Fruit fly (Drosophila melanogaster) S2 (cell line): ENCODE measurements around the gene NFAT.

Experiments used
- CG8478 ChIP-seq: fragments of >200 bp; optimal IDR thresholded peaks from 2 replicates; lab custom pipeline; 2018
- CTCF ChIP-seq, 2 experiments: fragments of >200 bp; optimal IDR thresholded peaks; 2 replicates each; lab custom pipeline; 2018

dm6 chrX:13579322-13579721 lies 45.2 kb upstream of the NFAT start:
- TF ChIP-seq CG8478 (lab: Kevin White, UChicago) = no peak
- TF ChIP-seq CTCF (optimal IDR thresholded peaks at IDR 0.05; lab: Kevin White, UChicago) = no peak
